Fruit fly (Drosophila melanogaster): ENCODE measurements around the gene CG7860.

dm6 chrX:15529197-15529596 is 39.6 kb upstream of the CG7860 start:
- TF ChIP-seq pan (optimal IDR thresholded peaks at IDR 0.05) (no peak), Hr83 (GFP tag; optimal IDR thresholded peaks at IDR 0.05; ENCODE audit: poor library complexity, severe bottlenecking) (no peak), OdsH (GFP tag; optimal IDR thresholded peaks at IDR 0.05) (no peak), Abd-B (GFP tag; optimal IDR thresholded peaks at IDR 0.05) (no peak), Hr78 (GFP tag; optimal IDR thresholded peaks at IDR 0.05) (no peak), Vsx2 (GFP tag; optimal IDR thresholded peaks at IDR 0.05; ENCODE audit: partially characterized antibody) (no peak), rgr (GFP tag; optimal IDR thresholded peaks at IDR 0.05) (no peak), psq (GFP tag; optimal IDR thresholded peaks at IDR 0.05) (no peak), brk (GFP tag; optimal IDR thresholded peaks at IDR 0.05) (no peak), Myc (optimal IDR thresholded peaks at IDR 0.05) (no peak), Hnf4 (GFP tag; optimal IDR thresholded peaks at IDR 0.05) (no peak), HLH106 (tag; optimal IDR thresholded peaks at IDR 0.05) (peak; percentile 38)

Measured in whole organism, wandering third instar larva.